Worm (Caenorhabditis elegans) whole organism, late embryonic: ENCODE data around the gene Y9C9A.5.

Experiments
- ama-1 ChIP-seq: fragments of 150-350 bp; optimal IDR thresholded peaks from 2 replicates; lab custom pipeline; 2014
- ceh-22 ChIP-seq: sonication (generic microtip); optimal IDR thresholded peaks from 2 replicates; lab custom pipeline; 2017; ENCODE audit warnings: missing biosample characterization, missing genetic modification characterization
- ceh-48 ChIP-seq: sonication (generic microtip); optimal IDR thresholded peaks from 2 replicates; lab custom pipeline; 2016; ENCODE audit warnings: missing genetic modification characterization, inconsistent platforms, missing compliant biosample characterization
- nfya-1 ChIP-seq: sonication (generic microtip); optimal IDR thresholded peaks from 2 replicates; lab custom pipeline; 2017; ENCODE audit warnings: missing genetic modification characterization, mild to moderate bottlenecking, missing compliant biosample characterization, antibody characterized with exemption, moderate library complexity
- pag-3 ChIP-seq: sonication (generic microtip); optimal IDR thresholded peaks from 2 replicates; lab custom pipeline; 2016; ENCODE audit warnings: missing compliant biosample characterization, missing genetic modification characterization, borderline replicate concordance
- pha-4 ChIP-seq: fragments of 150-350 bp; optimal IDR thresholded peaks from 2 replicates; lab custom pipeline; 2018; ENCODE audit warnings: missing biosample characterization, missing genetic modification reagents, missing genetic modification characterization
- pros-1 ChIP-seq: fragments of 150-350 bp; optimal IDR thresholded peaks from 2 replicates; lab custom pipeline; 2014; ENCODE audit warnings: missing biosample characterization, missing genetic modification reagents, missing genetic modification characterization
- ref-2 ChIP-seq: sonication (generic microtip); optimal IDR thresholded peaks from 2 replicates; lab custom pipeline; 2016; ENCODE audit warnings: missing genetic modification characterization, missing compliant biosample characterization
- sox-4 ChIP-seq: sonication (generic microtip); optimal IDR thresholded peaks from 2 replicates; lab custom pipeline; 2017; ENCODE audit warnings: mild to moderate bottlenecking, missing genetic modification characterization, inconsistent platforms, missing compliant biosample characterization
- unc-55 ChIP-seq: sonication (generic microtip); optimal IDR thresholded peaks from 2 replicates; lab custom pipeline; 2017; ENCODE audit warnings: missing biosample characterization, missing genetic modification reagents, missing genetic modification characterization
- unc-86 ChIP-seq: sonication (generic microtip); optimal IDR thresholded peaks from 2 replicates; lab custom pipeline; 2016; ENCODE audit warnings: missing genetic modification characterization, missing compliant biosample characterization

DNA sequence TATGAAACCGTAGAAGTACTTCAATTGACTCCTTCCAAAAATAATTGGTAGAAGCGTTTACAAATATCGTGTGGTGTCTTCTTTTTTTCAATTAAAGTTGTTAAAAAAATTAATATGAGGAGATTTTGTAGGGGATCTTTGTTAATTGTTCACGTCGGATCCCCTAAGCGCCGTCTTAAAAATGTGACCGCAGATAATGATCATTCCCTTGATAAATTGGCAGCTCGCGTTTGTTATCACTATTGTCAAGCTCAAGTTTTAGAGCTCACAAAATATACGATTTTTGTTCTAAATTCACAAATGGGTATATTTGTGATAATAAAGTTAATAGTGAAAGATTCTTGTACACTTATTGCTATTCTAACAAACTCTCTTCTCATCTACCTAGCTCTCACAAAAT, 32.7 kb upstream of the Y9C9A.5 start, which contains the start of gene str-159:
- no peak for TF ChIP-seq nfya-1 (tag; lab: Kevin White, UChicago)
- no peak for TF ChIP-seq ceh-48
- TF ChIP-seq pag-3 (tag; lab: Kevin White, UChicago): no peak
- TF ChIP-seq ama-1 (lab: Kevin White, UChicago): no peak
- TF ChIP-seq ref-2 (tag; lab: Kevin White, UChicago): no peak
- TF ChIP-seq sox-4 (tag; lab: Kevin White, UChicago): no peak
- TF ChIP-seq pha-4 (tag; lab: Kevin White, UChicago): no peak
- TF ChIP-seq unc-55 (GFP tag; lab: Kevin White, UChicago): no peak
- TF ChIP-seq ceh-22 (tag; lab: Kevin White, UChicago): no peak
- no peak for TF ChIP-seq unc-86 (tag; lab: Kevin White, UChicago)
- TF ChIP-seq pros-1 (tag; lab: Kevin White, UChicago): no peak
